Worm (Caenorhabditis elegans) whole organism, early embryonic: ENCODE measurements around the gene C09G1.4.

Experiments
- F13C5.2 ChIP-seq: sonication (generic microtip); optimal IDR thresholded peaks from 2 replicates; lab custom pipeline; 2017; ENCODE audit warnings: mild to moderate bottlenecking, missing genetic modification characterization, inconsistent platforms, missing compliant biosample characterization
- aly-1 ChIP-seq: sonication (generic microtip); optimal IDR thresholded peaks from 2 replicates; lab custom pipeline; 2016; ENCODE audit warnings: missing genetic modification characterization, missing compliant biosample characterization
- ama-1 ChIP-seq: fragments of 150-350 bp; optimal IDR thresholded peaks from 2 replicates; lab custom pipeline; 2014
- ceh-13 ChIP-seq: fragments of 200-800 bp; sonication (Bioruptor generic); optimal IDR thresholded peaks from 2 replicates; lab custom pipeline; 2018; ENCODE audit warnings: mild to moderate bottlenecking, missing genetic modification characterization, missing compliant biosample characterization
- ceh-36 ChIP-seq: sonication (generic microtip); optimal IDR thresholded peaks from 2 replicates; lab custom pipeline; 2016; ENCODE audit warnings: missing genetic modification characterization, inconsistent platforms, missing compliant biosample characterization
- ets-7 ChIP-seq: sonication (generic microtip); optimal IDR thresholded peaks from 2 replicates; lab custom pipeline; 2016; ENCODE audit warnings: missing genotype, missing genetic modification characterization, missing compliant biosample characterization
- flt-1 ChIP-seq: fragments of 200-800 bp; sonication (Bioruptor generic); IDR thresholded peaks from 2 replicates; pipeline ENCODE4 v1.3.6; 2022; ENCODE audit warnings: missing genetic modification characterization, missing compliant biosample characterization
- hmbx-1 ChIP-seq: sonication (generic microtip); optimal IDR thresholded peaks from 2 replicates; lab custom pipeline; 2016; ENCODE audit warnings: mild to moderate bottlenecking, missing genetic modification characterization, missing compliant biosample characterization
- hmg-4 ChIP-seq: fragments of 200-800 bp; sonication (Bioruptor generic); optimal IDR thresholded peaks from 2 replicates; lab custom pipeline; 2018; ENCODE audit warnings: mild to moderate bottlenecking, missing genetic modification characterization, missing compliant biosample characterization
- hnd-1 ChIP-seq: sonication (generic microtip); optimal IDR thresholded peaks from 2 replicates; lab custom pipeline; 2016; ENCODE audit warnings: missing genetic modification characterization, missing compliant biosample characterization
- pes-1 ChIP-seq: fragments of 200-800 bp; sonication (Bioruptor generic); IDR thresholded peaks from 2 replicates; pipeline ENCODE4 v1.3.6; 2022; ENCODE audit warnings: missing genetic modification reagents, missing genetic modification characterization, missing compliant biosample characterization
- scrt-1 ChIP-seq: fragments of 200-800 bp; sonication (Bioruptor generic); IDR thresholded peaks from 2 replicates; pipeline ENCODE4 v1.3.6; 2022; ENCODE audit warnings: missing genetic modification characterization, missing compliant biosample characterization
- tbx-11 ChIP-seq: fragments of 200-800 bp; sonication (Bioruptor generic); IDR thresholded peaks from 2 replicates; pipeline ENCODE4 v1.3.6; 2022; ENCODE audit warnings: missing genetic modification characterization, missing compliant biosample characterization

DNA sequence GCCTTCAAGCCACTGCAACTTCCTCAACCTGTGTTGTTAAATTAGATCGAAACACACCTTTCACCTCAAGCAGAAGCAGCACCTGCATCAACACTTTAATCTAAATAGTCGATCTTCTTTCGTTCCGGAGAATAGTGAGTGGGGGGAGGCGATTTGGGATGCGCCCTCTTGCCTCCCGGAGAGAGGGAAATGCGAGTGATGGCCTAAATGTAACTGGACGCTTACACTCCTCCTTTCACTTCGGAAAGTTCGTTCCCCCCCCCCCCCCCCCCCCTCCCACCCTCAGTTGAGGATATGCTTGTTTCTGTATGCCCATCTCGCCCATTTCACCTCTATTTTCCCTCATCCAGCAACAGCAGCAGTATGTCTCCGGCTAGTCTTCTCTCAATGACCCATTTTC is 22.6 kb upstream of the C09G1.4 start:
- TF ChIP-seq F13C5.2 (tag; lab: Kevin White, UChicago), result no peak
- no peak for TF ChIP-seq ama-1 (lab: Kevin White, UChicago)
- no peak for TF ChIP-seq hnd-1 (tag; lab: Kevin White, UChicago)
- no peak for TF ChIP-seq hmg-4
- TF ChIP-seq scrt-1 (GFP tag; lab: Robert Waterston, UW), result no peak
- TF ChIP-seq aly-1 (tag; lab: Kevin White, UChicago), result no peak
- TF ChIP-seq ceh-13 (GFP tag; lab: Kevin White, UChicago), result no peak
- no peak for TF ChIP-seq pes-1
- no peak for TF ChIP-seq flt-1 (GFP tag; lab: Robert Waterston, UW)
- TF ChIP-seq hmbx-1, result no peak
- no peak for TF ChIP-seq ceh-36 (tag; lab: Kevin White, UChicago)
- no peak for TF ChIP-seq ets-7
- no peak for TF ChIP-seq tbx-11 (GFP tag; lab: Robert Waterston, UW)
